Fruit fly (Drosophila melanogaster): ENCODE results near the gene loh.

loh gene

DNA sequence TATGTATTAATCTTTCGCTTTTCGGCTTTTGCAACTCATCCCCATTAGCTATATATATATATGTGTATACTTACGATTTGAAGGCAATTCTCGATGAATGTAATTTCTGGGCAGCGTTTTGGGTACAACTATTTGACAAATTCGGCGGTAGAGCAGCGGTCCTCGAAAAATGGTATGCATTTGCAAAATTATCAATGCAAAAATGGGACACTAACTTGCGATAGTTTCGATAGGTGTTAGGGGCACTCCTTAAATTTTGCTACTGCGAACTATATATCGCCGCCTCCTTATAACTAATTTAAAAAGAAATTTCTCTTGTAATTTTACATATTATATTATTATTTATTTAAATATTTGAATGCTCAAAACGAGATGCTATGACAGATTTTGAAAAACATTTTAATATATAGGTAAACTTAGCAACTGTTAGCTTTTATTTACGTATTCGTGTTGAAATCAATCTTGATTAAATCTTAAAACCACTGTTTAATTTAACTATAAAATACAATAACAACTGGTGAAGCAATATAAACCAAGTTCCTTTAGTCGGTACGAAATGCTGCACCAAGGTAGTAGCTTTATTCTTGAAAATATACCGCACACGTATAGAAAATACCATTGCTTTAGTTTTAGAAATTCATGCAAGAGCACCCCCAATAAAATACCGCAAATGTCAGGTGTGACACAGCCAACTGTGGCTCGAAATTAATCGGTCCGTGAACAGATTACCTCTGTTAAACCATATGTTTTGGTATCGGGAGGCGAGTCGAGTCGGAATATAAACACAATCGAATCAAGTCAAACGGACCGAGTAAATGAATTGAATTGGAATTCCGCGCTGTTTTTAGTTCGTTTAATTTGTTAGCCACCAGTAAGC is 28.8 kb upstream of the loh start, which contains the start of the genes CG5355 and Klp31E (continued):
- peak; percentile 49; the same call in 1 of the 3 replicates for TF ChIP-seq CG7963 (GFP tag; IDR thresholded peaks at IDR 0.05; ENCODE audit: partially characterized antibody)
- TF ChIP-seq CG32767 (GFP tag; IDR thresholded peaks at IDR 0.05): 0 out of 2 replicates have a peak, but pooled peaks have one; percentile 25
- peak; percentile 15 for TF ChIP-seq ac (GFP tag; optimal IDR thresholded peaks at IDR 0.05)
- TF ChIP-seq chn (GFP tag; optimal IDR thresholded peaks at IDR 0.05): peak; percentile 41
- TF ChIP-seq CG3847 (GFP tag; IDR thresholded peaks at IDR 0.05): no peak; the same call in 1 of the 2 replicates
- TF ChIP-seq odd (GFP tag; optimal IDR thresholded peaks at IDR 0.05): peak; percentile 63
- no peak for TF ChIP-seq CG11560 (tag; IDR thresholded peaks at IDR 0.05)
- TF ChIP-seq emc (GFP tag; optimal IDR thresholded peaks at IDR 0.05): no peak
- no peak for TF ChIP-seq hkb (optimal IDR thresholded peaks at IDR 0.05)
- TF ChIP-seq hkb (GFP tag; IDR thresholded peaks at IDR 0.05): 0 out of 2 replicates have a peak, but pooled peaks have one; percentile 24
- TF ChIP-seq sc (optimal IDR thresholded peaks at IDR 0.05): no peak
- TF ChIP-seq sc (GFP tag; optimal IDR thresholded peaks at IDR 0.05): peak; percentile 67
- TF ChIP-seq Lpt (GFP tag; optimal IDR thresholded peaks at IDR 0.05): no peak
- TF ChIP-seq CG31224 (GFP tag; IDR thresholded peaks at IDR 0.05): peak; percentile 59
- peak; percentile 64 for TF ChIP-seq fd3F (GFP tag; optimal IDR thresholded peaks at IDR 0.05)
- TF ChIP-seq CG12744 (GFP tag; optimal IDR thresholded peaks at IDR 0.05): no peak
- TF ChIP-seq NFAT (GFP tag; IDR thresholded peaks at IDR 0.05): peak; percentile 68; the same call in 1 of the 2 replicates
- TF ChIP-seq exex (tag; optimal IDR thresholded peaks at IDR 0.05): peak; percentile 46
- TF ChIP-seq ewg (GFP tag; optimal IDR thresholded peaks at IDR 0.05): peak; percentile 39
- peak; percentile 61 for TF ChIP-seq CG13296 (GFP tag; optimal IDR thresholded peaks at IDR 0.05)
- no peak for TF ChIP-seq GATAe (GFP tag; conservative IDR thresholded peaks at IDR 0.05)
- no peak for TF ChIP-seq CG8765 (GFP tag; IDR thresholded peaks at IDR 0.05)
- TF ChIP-seq E2f2 (GFP tag; IDR thresholded peaks at IDR 0.05): no peak; the same call in 1 of the 2 replicates
- TF ChIP-seq Nf-YA (GFP tag; IDR thresholded peaks at IDR 0.05): no peak
- peak in 1 of 2 experiments; percentile 62 for TF ChIP-seq Pdp1 (GFP tag; optimal IDR thresholded peaks at IDR 0.05)
- TF ChIP-seq TFAM (GFP tag; optimal IDR thresholded peaks at IDR 0.05): no peak
- TF ChIP-seq gsb (GFP tag; IDR thresholded peaks at IDR 0.05): no peak
- peak; percentile 17 for TF ChIP-seq Bdp1 (GFP tag; optimal IDR thresholded peaks at IDR 0.05)
- TF ChIP-seq CG13123 (GFP tag; optimal IDR thresholded peaks at IDR 0.05): peak; percentile 2
- TF ChIP-seq Aef1 (GFP tag; IDR thresholded peaks at IDR 0.05): 0 out of 3 replicates have a peak, but pooled peaks have one; percentile 26
- no peak for TF ChIP-seq abd-A (tag; optimal IDR thresholded peaks at IDR 0.05)
- peak; percentile 80 for TF ChIP-seq Meics (GFP tag; optimal IDR thresholded peaks at IDR 0.05)
- peak; percentile 28 for TF ChIP-seq CG31388 (GFP tag; optimal IDR thresholded peaks at IDR 0.05)
- TF ChIP-seq tna (GFP tag; IDR thresholded peaks at IDR 0.05; ENCODE audit: partially characterized antibody): no peak
- peak; percentile 72 for TF ChIP-seq Doc3 (GFP tag; IDR thresholded peaks at IDR 0.05; ENCODE audit: partially characterized antibody)
- peak; percentile 59; the same call in 2 of the 3 replicates for TF ChIP-seq ci (GFP tag; IDR thresholded peaks at IDR 0.05)
- no peak for TF ChIP-seq CG6254 (GFP tag; optimal IDR thresholded peaks at IDR 0.05)
- no peak for TF ChIP-seq Sin3A (optimal IDR thresholded peaks at IDR 0.05)
- no peak for TF ChIP-seq otp (GFP tag; IDR thresholded peaks at IDR 0.05)
- TF ChIP-seq CG16779 (GFP tag; IDR thresholded peaks at IDR 0.05): no peak
- TF ChIP-seq CG7745 (tag; optimal IDR thresholded peaks at IDR 0.05): no peak
- TF ChIP-seq CG16815 (GFP tag; optimal IDR thresholded peaks at IDR 0.05): peak; percentile 64
- TF ChIP-seq CG13287 (GFP tag; IDR thresholded peaks at IDR 0.05; ENCODE audit: partially characterized antibody): peak; percentile 75
- peak; percentile 15 for TF ChIP-seq Ets97D (GFP tag; optimal IDR thresholded peaks at IDR 0.05)
- TF ChIP-seq ssp (GFP tag; IDR thresholded peaks at IDR 0.05): peak; percentile 74
- TF ChIP-seq disco-r (GFP tag; optimal IDR thresholded peaks at IDR 0.05): peak; percentile 5
- peak; percentile 75 for TF ChIP-seq sna (GFP tag; IDR thresholded peaks at IDR 0.05; ENCODE audit: partially characterized antibody)
- TF ChIP-seq sisA (GFP tag; IDR thresholded peaks at IDR 0.05): no peak
- TF ChIP-seq CG31441 (GFP tag; IDR thresholded peaks at IDR 0.05): no peak
- peak; percentile 48 for TF ChIP-seq kay (GFP tag; optimal IDR thresholded peaks at IDR 0.05)
